Worm (Caenorhabditis elegans): ENCODE results near the gene C25H3.17.

Gene C25H3.17

DNA sequence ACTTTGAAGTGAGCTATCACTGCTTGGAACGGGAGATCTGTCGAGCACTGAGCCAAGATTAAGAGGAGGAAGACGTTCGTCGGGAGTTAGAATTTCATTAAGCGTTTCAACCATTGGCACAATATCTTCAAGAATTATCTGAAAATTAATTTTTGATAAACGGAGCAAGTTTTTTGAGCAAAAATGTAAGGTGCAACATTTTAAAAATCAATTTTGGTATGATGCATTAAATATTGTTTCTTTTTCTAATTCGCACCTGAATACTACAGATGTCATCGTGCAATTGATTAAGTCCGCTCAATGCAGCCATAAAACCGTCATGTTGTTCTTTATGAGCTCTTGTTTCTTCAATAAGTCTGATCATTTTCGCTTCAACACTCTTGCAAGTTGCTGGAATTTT, 21.2 kb downstream of the C25H3.17 start, which contains the start of gene ddl-1:
Gene ddl-1 (minus strand): TSS at position 101 of the 400 bp plus-strand sequence.
- TF ChIP-seq nhr-76 (tag; optimal IDR thresholded peaks at IDR 0.05): no peak
- TF ChIP-seq drap-1 (GFP tag; optimal IDR thresholded peaks at IDR 0.05): no peak
- no peak for TF ChIP-seq elt-3 (tag; optimal IDR thresholded peaks at IDR 0.05)
- no peak for TF ChIP-seq lin-32 (GFP tag; optimal IDR thresholded peaks at IDR 0.05)
- no peak for TF ChIP-seq sptf-1 (tag; optimal IDR thresholded peaks at IDR 0.05)
- no peak for TF ChIP-seq unc-62 (GFP tag; optimal IDR thresholded peaks at IDR 0.05)
- TF ChIP-seq bed-3 (GFP tag; optimal IDR thresholded peaks at IDR 0.05): no peak
- TF ChIP-seq ztf-11 (tag; optimal IDR thresholded peaks at IDR 0.05): no peak
- no peak for TF ChIP-seq lsy-2 (tag; optimal IDR thresholded peaks at IDR 0.05)
- TF ChIP-seq flh-1 (GFP tag; optimal IDR thresholded peaks at IDR 0.05): no peak
- TF ChIP-seq tbx-8 (GFP tag; optimal IDR thresholded peaks at IDR 0.05): no peak
- TF ChIP-seq sem-2 (GFP tag; optimal IDR thresholded peaks at IDR 0.05): no peak
- no peak for TF ChIP-seq mls-2 (tag; optimal IDR thresholded peaks at IDR 0.05)
- no peak for TF ChIP-seq nhr-237 (tag; optimal IDR thresholded peaks at IDR 0.05)
- no peak for TF ChIP-seq M03D4.4 (tag; optimal IDR thresholded peaks at IDR 0.05)
- TF ChIP-seq mep-1 (tag; optimal IDR thresholded peaks at IDR 0.05): no peak
- TF ChIP-seq ceh-39 (tag; optimal IDR thresholded peaks at IDR 0.05): no peak

DNA sequence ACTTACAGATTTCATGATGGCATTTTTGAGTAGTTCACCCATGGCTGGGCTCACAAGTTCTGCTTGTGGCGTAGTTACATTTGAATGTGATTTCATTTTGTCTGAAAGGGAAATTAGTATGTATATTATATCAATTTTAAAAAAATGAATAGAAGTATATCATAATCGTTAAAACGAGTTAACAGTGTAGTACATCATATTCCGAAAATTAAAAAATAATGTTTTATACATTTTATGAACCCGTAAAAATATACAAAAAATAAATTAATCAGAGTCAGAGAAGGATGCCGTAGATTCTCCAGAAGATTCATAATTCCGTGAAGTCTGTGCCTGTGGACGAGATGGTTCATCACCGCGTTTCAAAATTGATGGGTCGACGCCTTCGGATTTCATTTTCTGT, 22.5 kb downstream of the C25H3.17 start, which contains the start of gene F59E12.9:
Gene F59E12.9 (minus strand): TSS at position 101 of the 400 bp plus-strand sequence.
- TF ChIP-seq flh-1 (GFP tag; optimal IDR thresholded peaks at IDR 0.05) (no peak), nhr-2 (tag; optimal IDR thresholded peaks at IDR 0.05) (no peak), sem-2 (GFP tag; optimal IDR thresholded peaks at IDR 0.05) (no peak), pha-4 (tag; optimal IDR thresholded peaks at IDR 0.05) (no peak), bed-3 (GFP tag; optimal IDR thresholded peaks at IDR 0.05) (no peak), mab-5 (tag; optimal IDR thresholded peaks at IDR 0.05) (no peak), ceh-39 (tag; optimal IDR thresholded peaks at IDR 0.05) (no peak), ham-2 (GFP tag; optimal IDR thresholded peaks at IDR 0.05) (no peak), snpc-4 (tag; optimal IDR thresholded peaks at IDR 0.05) (no peak)

DNA sequence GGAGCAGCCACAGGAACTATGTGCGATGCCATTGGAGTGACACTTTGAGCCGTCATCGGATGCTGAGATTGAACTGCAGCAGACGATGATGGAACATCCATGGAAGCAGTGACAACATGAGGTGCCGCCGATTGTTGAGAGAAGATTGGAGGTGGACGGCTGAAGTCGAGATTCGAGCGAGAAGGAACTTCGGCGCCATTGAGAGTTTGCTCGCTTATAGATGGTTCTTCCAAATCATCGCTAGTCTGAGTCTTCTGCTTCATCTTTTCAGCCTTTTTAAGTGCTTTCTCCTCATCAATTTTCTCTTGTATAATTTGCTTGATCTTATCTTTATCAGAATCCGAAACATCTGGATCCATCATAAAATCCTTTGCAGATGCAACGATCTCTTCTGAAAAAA, 27.4 kb downstream of the C25H3.17 start:
- TF ChIP-seq snpc-4 (tag; optimal IDR thresholded peaks at IDR 0.05) (no peak), nhr-28 (tag; optimal IDR thresholded peaks at IDR 0.05) (no peak), nhr-12 (tag; optimal IDR thresholded peaks at IDR 0.05) (no peak), lin-32 (GFP tag; optimal IDR thresholded peaks at IDR 0.05) (no peak), nhr-76 (tag; optimal IDR thresholded peaks at IDR 0.05) (no peak), lin-13 (tag; optimal IDR thresholded peaks at IDR 0.05) (no peak)

- TF ChIP-seq lin-32 (GFP tag; optimal IDR thresholded peaks at IDR 0.05) (no peak), unc-62 (GFP tag; optimal IDR thresholded peaks at IDR 0.05) (no peak)
These were observed 29.0 kb downstream of the C25H3.17 start for ce11 chrII:5640362-5641079.

DNA sequence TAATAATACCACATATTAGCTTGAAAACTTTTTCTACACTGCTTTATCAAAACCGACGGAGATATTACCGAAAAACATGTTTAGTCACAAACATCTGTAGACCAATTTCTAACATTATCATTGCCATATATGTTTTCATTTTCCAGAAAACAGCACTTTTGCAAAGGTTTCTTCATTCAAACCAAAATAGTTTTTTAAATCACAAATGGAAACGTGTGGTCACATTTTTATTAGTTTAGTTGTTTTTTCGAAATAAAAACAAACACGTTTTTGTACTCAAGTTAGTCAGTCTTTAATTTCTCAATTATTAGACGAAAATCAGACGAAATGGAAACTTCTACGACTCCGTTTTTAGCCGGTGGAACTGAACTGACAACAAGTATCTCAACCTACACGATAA, 31.4 kb downstream of the C25H3.17 start, which contains the start of gene F59E12.3:
Gene F59E12.3 (plus strand): TSS at position 301 of the 400 bp plus-strand sequence.
- TF ChIP-seq nhr-2 (tag; optimal IDR thresholded peaks at IDR 0.05) (no peak), ceh-43 (GFP tag; optimal IDR thresholded peaks at IDR 0.05) (no peak), unc-39 (tag; optimal IDR thresholded peaks at IDR 0.05) (no peak), nhr-28 (tag; optimal IDR thresholded peaks at IDR 0.05) (no peak), pha-4 (tag; optimal IDR thresholded peaks at IDR 0.05) (no peak), zip-8 (tag; optimal IDR thresholded peaks at IDR 0.05) (no peak), snpc-4 (tag; optimal IDR thresholded peaks at IDR 0.05) (no peak), sptf-1 (tag; optimal IDR thresholded peaks at IDR 0.05) (no peak)

DNA sequence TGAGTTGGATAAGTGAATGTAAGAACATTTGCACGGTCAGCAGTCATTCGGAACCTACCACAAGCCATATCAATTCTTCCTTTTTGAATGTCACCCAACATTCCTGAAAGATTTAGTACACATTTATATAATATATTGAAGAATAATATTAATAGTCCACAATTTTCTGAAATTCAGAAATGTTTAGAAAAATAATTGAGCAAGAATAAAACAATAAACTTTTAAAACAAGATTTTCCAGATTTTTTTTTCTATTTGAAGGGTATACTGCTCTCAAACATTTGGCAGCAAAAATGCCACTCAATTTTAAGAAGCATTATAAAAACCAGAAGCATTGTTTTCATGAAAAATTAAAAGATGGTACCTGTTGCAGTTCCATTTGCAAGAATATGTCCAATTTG, 32.7 kb downstream of the C25H3.17 start, which contains the start of gene F59E12.8:
Gene F59E12.8 (minus strand): TSS at position 101 of the 400 bp plus-strand sequence.
- TF ChIP-seq unc-39 (tag; optimal IDR thresholded peaks at IDR 0.05) (no peak), hlh-1 (tag; optimal IDR thresholded peaks at IDR 0.05) (no peak), blmp-1 (tag; optimal IDR thresholded peaks at IDR 0.05) (no peak), unc-120 (tag; optimal IDR thresholded peaks at IDR 0.05; ENCODE audit: poor library complexity, severe bottlenecking) (no peak)

Measured in whole organism, mixed stage, embryonic.